Worm (Caenorhabditis elegans): ENCODE measurements around the gene D1086.10.

DNA sequence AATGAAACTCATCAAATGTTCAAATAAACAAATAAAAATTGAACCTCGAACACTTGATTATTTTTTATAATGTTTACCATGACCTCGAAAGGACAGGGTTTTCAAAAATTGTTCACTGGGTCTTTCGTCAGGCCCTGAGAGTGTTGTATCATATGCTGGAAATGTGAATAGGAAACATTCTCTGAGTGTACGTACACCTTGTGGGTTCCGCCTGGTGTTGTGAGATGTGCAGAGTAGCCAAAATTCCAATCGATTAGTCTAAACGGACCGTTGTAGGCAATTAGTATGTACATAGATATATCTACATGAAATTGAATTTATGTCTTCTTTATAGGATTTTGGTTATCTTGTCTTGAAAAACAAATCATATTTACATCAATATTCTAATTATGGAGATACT, 12.0 kb downstream of the D1086.10 start:
- no peak for TF ChIP-seq med-1 (GFP tag; optimal IDR thresholded peaks at IDR 0.05; ENCODE audit: insufficient read depth)
- TF ChIP-seq klf-2 (GFP tag; conservative IDR thresholded peaks at IDR 0.05), result no peak
- no peak for TF ChIP-seq cog-1 (tag; optimal IDR thresholded peaks at IDR 0.05)

Data from whole organism, midembryonic.